Fruit fly (Drosophila melanogaster) whole organism, embryonic: Measurements from ENCODE around the gene Pink1.
A peak's percentile ranks its signal among the peaks of the same experiment; 100 is the strongest.

Experiments
- Asciz ChIP-seq: fragments of 200-800 bp; sonication (Bioruptor generic); optimal IDR thresholded peaks from 2 replicates; lab custom pipeline; 2017; ENCODE audit warnings: missing biosample characterization, mild to moderate bottlenecking, missing genetic modification characterization, missing genetic modification reagents
- Bdp1 ChIP-seq: fragments of 200-800 bp; sonication (Bioruptor generic); optimal IDR thresholded peaks from 3 replicates; lab custom pipeline; 2016; ENCODE audit warnings: missing biosample characterization, missing genetic modification characterization
- CG10209 ChIP-seq: fragments of 200-800 bp; sonication (Bioruptor generic); optimal IDR thresholded peaks from 3 replicates; lab custom pipeline; 2017; ENCODE audit warnings: missing biosample characterization, mild to moderate bottlenecking, missing genetic modification characterization, missing genetic modification reagents
- CG10543 ChIP-seq: fragments of 200-800 bp; sonication (Bioruptor generic); optimal IDR thresholded peaks from 3 replicates; lab custom pipeline; 2017; ENCODE audit warnings: missing biosample characterization, mild to moderate bottlenecking, missing genetic modification characterization, moderate library complexity
- CG11093 ChIP-seq: fragments of 200-800 bp; sonication (Bioruptor generic); IDR thresholded peaks from 3 replicates; pipeline ENCODE4 v1.3.6; 2022; ENCODE audit warnings: missing biosample characterization, missing genetic modification characterization
- CG12155 ChIP-seq: fragments of 200-800 bp; sonication (Bioruptor generic); optimal IDR thresholded peaks from 3 replicates; lab custom pipeline; 2016; ENCODE audit warnings: missing biosample characterization, missing genetic modification characterization
- CG12236 ChIP-seq: fragments of 200-800 bp; sonication (Bioruptor generic); optimal IDR thresholded peaks from 2 replicates; lab custom pipeline; 2016; ENCODE audit warnings: missing biosample characterization, missing genetic modification characterization
- CG12391 ChIP-seq: fragments of 200-800 bp; sonication (Bioruptor generic); optimal IDR thresholded peaks from 3 replicates; lab custom pipeline; 2018; ENCODE audit warnings: missing biosample characterization, mild to moderate bottlenecking, missing genetic modification characterization, moderate library complexity
- CG12744 ChIP-seq: fragments of 200-800 bp; sonication (Bioruptor generic); optimal IDR thresholded peaks from 2 replicates; lab custom pipeline; 2016; ENCODE audit warnings: missing biosample characterization, missing genetic modification characterization
- CG14441 ChIP-seq: fragments of 200-800 bp; sonication (Bioruptor generic); IDR thresholded peaks from 2 replicates; pipeline ENCODE4 v1.3.6; 2022; ENCODE audit warnings: missing biosample characterization, missing genetic modification characterization
- CG14965 ChIP-seq: fragments of 200-800 bp; sonication (Bioruptor generic); optimal IDR thresholded peaks from 2 replicates; lab custom pipeline; 2016; ENCODE audit warnings: missing biosample characterization, missing genetic modification characterization, borderline replicate concordance
- CG1529 ChIP-seq: fragments of 200-800 bp; sonication (Bioruptor generic); optimal IDR thresholded peaks from 3 replicates; lab custom pipeline; 2018; ENCODE audit warnings: missing biosample characterization, missing genetic modification characterization
- CG15601 ChIP-seq: fragments of 200-800 bp; sonication (Bioruptor generic); optimal IDR thresholded peaks from 3 replicates; lab custom pipeline; 2019; ENCODE audit warnings: missing biosample characterization, mild to moderate bottlenecking, missing genetic modification characterization, moderate library complexity
- CG17802 ChIP-seq: fragments of 200-800 bp; sonication (Bioruptor generic); optimal IDR thresholded peaks from 2 replicates; lab custom pipeline; 2018; ENCODE audit warnings: missing biosample characterization, mild to moderate bottlenecking, missing genetic modification characterization, moderate library complexity
- CG31224 ChIP-seq: fragments of 200-800 bp; sonication (Bioruptor generic); IDR thresholded peaks from 2 replicates; pipeline ENCODE4 v1.3.6; 2022; ENCODE audit warnings: missing biosample characterization, missing genetic modification characterization
- CG32767 ChIP-seq: fragments of 200-800 bp; sonication (Bioruptor generic); IDR thresholded peaks from 2 replicates; pipeline ENCODE4 v1.3.6; 2022; ENCODE audit warnings: missing biosample characterization, missing genetic modification characterization
- CG34422 ChIP-seq: fragments of 200-800 bp; sonication (Bioruptor generic); IDR thresholded peaks from 3 replicates; pipeline ENCODE4 v1.3.6; 2022; ENCODE audit warnings: missing biosample characterization, missing genetic modification characterization
- CG9437 ChIP-seq: fragments of 200-800 bp; sonication (Bioruptor generic); optimal IDR thresholded peaks from 2 replicates; lab custom pipeline; 2018; ENCODE audit warnings: missing biosample characterization, mild to moderate bottlenecking, missing genetic modification characterization
- CG9727 ChIP-seq: fragments of 200-800 bp; sonication (Bioruptor generic); optimal IDR thresholded peaks from 3 replicates; lab custom pipeline; 2017; ENCODE audit warnings: missing biosample characterization, mild to moderate bottlenecking, missing genetic modification characterization
- CkIIα-i1 ChIP-seq: fragments of 200-800 bp; sonication (Bioruptor generic); IDR thresholded peaks from 2 replicates; pipeline ENCODE4 v1.3.6; 2022; ENCODE audit warnings: missing biosample characterization, missing genetic modification characterization
- CrebB ChIP-seq: fragments of 200-800 bp; sonication (Bioruptor generic); optimal IDR thresholded peaks from 3 replicates; lab custom pipeline; 2018; ENCODE audit warnings: missing biosample characterization, mild to moderate bottlenecking, missing genetic modification characterization
- Dll ChIP-seq: fragments of 200-800 bp; sonication (Bioruptor generic); IDR thresholded peaks from 4 replicates; pipeline ENCODE4 v1.3.6; 2022; ENCODE audit warnings: missing biosample characterization, missing genetic modification characterization; ENCODE audit not compliant: partially characterized antibody
- Gug ChIP-seq: fragments of 200-800 bp; sonication (Bioruptor generic); IDR thresholded peaks from 4 replicates; pipeline ENCODE4 v1.3.6; 2022; ENCODE audit warnings: missing biosample characterization, missing genetic modification characterization
- Hmx ChIP-seq: fragments of 200-800 bp; sonication (Bioruptor generic); optimal IDR thresholded peaks from 2 replicates; lab custom pipeline; 2016; ENCODE audit warnings: missing biosample characterization, missing genetic modification characterization
- Pdp1 ChIP-seq, 2 experiments: fragments of 200-800 bp; sonication (Bioruptor generic); optimal IDR thresholded peaks; 3 replicates each; lab custom pipeline; 2016; ENCODE audit warnings: missing biosample characterization in 2 of 2, missing genetic modification characterization in 2 of 2, mild to moderate bottlenecking in 1 of 2, moderate library complexity in 1 of 2
- Ptx1 ChIP-seq: fragments of 200-800 bp; sonication (Bioruptor generic); IDR thresholded peaks from 2 replicates; pipeline ENCODE4 v1.3.6; 2022; ENCODE audit warnings: missing biosample characterization, missing genetic modification characterization
- Vsx1 ChIP-seq: fragments of 200-800 bp; sonication (Bioruptor generic); optimal IDR thresholded peaks from 2 replicates; lab custom pipeline; 2017; ENCODE audit warnings: missing biosample characterization, mild to moderate bottlenecking, missing genetic modification characterization, missing genetic modification reagents
- az2 ChIP-seq: fragments of 200-800 bp; sonication (Bioruptor generic); optimal IDR thresholded peaks from 3 replicates; lab custom pipeline; 2016; ENCODE audit warnings: missing biosample characterization, missing genetic modification characterization
- chm ChIP-seq: fragments of 200-800 bp; sonication (Bioruptor generic); IDR thresholded peaks from 2 replicates; pipeline ENCODE4 v1.3.6; 2022; ENCODE audit warnings: missing biosample characterization, missing genetic modification characterization
- crol ChIP-seq: fragments of 200-800 bp; sonication (Bioruptor generic); IDR thresholded peaks from 2 replicates; pipeline ENCODE4 v1.3.6; 2022; ENCODE audit warnings: missing biosample characterization, missing genetic modification characterization
- dan ChIP-seq: fragments of 200-800 bp; sonication (Bioruptor generic); IDR thresholded peaks from 2 replicates; pipeline ENCODE4 v1.3.6; 2022; ENCODE audit warnings: missing biosample characterization, missing genetic modification characterization
- emc ChIP-seq: fragments of 200-800 bp; sonication (Bioruptor generic); optimal IDR thresholded peaks from 2 replicates; lab custom pipeline; 2016; ENCODE audit warnings: missing biosample characterization, missing genetic modification characterization
- ems ChIP-seq: fragments of 200-800 bp; sonication (Bioruptor generic); optimal IDR thresholded peaks from 3 replicates; lab custom pipeline; 2016; ENCODE audit warnings: missing biosample characterization, missing genetic modification characterization
- eve ChIP-seq, 2 experiments: fragments of >200 bp; optimal IDR thresholded peaks; 2 replicates each; lab custom pipeline; 2017; ENCODE audit warnings: missing biosample characterization in 2 of 2, missing genetic modification characterization in 2 of 2
- exex ChIP-seq: fragments of 200-800 bp; sonication (Bioruptor generic); optimal IDR thresholded peaks from 4 replicates; lab custom pipeline; 2018; ENCODE audit warnings: missing biosample characterization, mild to moderate bottlenecking, missing genetic modification characterization, moderate library complexity
- ftz-f1 ChIP-seq: fragments of 200-800 bp; sonication (Bioruptor generic); optimal IDR thresholded peaks from 2 replicates; lab custom pipeline; 2016; ENCODE audit warnings: missing biosample characterization, missing genetic modification characterization
- hkb ChIP-seq, 2 experiments: fragments of 200-800 bp in 1 of 2; fragments of >200 bp in 1 of 2; sonication (Bioruptor generic) in 1 of 2; IDR thresholded peaks in 1 of 2; optimal IDR thresholded peaks in 1 of 2; 2 replicates each; pipeline versions ENCODE4 v1.3.6 to Lab custom; 2017 to 2022; ENCODE audit warnings: missing biosample characterization in 1 of 2, missing genetic modification characterization in 1 of 2
- jigr1 ChIP-seq: fragments of 200-800 bp; sonication (Bioruptor generic); IDR thresholded peaks from 3 replicates; pipeline ENCODE4 v1.3.6; 2022; ENCODE audit warnings: missing biosample characterization, missing genetic modification characterization
- kah ChIP-seq: fragments of 200-800 bp; sonication (Bioruptor generic); optimal IDR thresholded peaks from 2 replicates; lab custom pipeline; 2018; ENCODE audit warnings: missing biosample characterization, mild to moderate bottlenecking, missing genetic modification characterization
- kay ChIP-seq: fragments of 200-800 bp; sonication (Bioruptor generic); optimal IDR thresholded peaks from 2 replicates; lab custom pipeline; 2016; ENCODE audit warnings: missing biosample characterization, missing genetic modification characterization
- kni ChIP-seq: fragments of 200-800 bp; sonication (Bioruptor generic); optimal IDR thresholded peaks from 3 replicates; lab custom pipeline; 2017; ENCODE audit warnings: mild to moderate bottlenecking, missing biosample characterization, missing genetic modification reagents, missing genetic modification characterization
- lab ChIP-seq: fragments of 200-800 bp; sonication (Bioruptor generic); optimal IDR thresholded peaks from 3 replicates; lab custom pipeline; 2017; ENCODE audit warnings: missing biosample characterization, missing genetic modification characterization, mild to moderate bottlenecking, moderate library complexity, missing genetic modification reagents
- mirr ChIP-seq: fragments of 200-800 bp; sonication (Bioruptor generic); optimal IDR thresholded peaks from 3 replicates; lab custom pipeline; 2018; ENCODE audit warnings: missing biosample characterization, mild to moderate bottlenecking, missing genetic modification characterization
- pros ChIP-seq: fragments of 200-800 bp; sonication (Bioruptor generic); optimal IDR thresholded peaks from 3 replicates; lab custom pipeline; 2019; ENCODE audit warnings: missing biosample characterization, mild to moderate bottlenecking, missing genetic modification characterization, moderate library complexity
- salm ChIP-seq: fragments of 200-800 bp; sonication (Bioruptor generic); optimal IDR thresholded peaks from 2 replicates; lab custom pipeline; 2018; ENCODE audit warnings: missing biosample characterization, mild to moderate bottlenecking, missing genetic modification characterization
- sqz ChIP-seq: fragments of 200-800 bp; sonication (Bioruptor generic); optimal IDR thresholded peaks from 3 replicates; lab custom pipeline; 2018; ENCODE audit warnings: missing biosample characterization, mild to moderate bottlenecking, missing genetic modification characterization
- trh ChIP-seq: fragments of 200-800 bp; sonication (Bioruptor generic); optimal IDR thresholded peaks from 2 replicates; lab custom pipeline; 2016; ENCODE audit warnings: missing biosample characterization, missing genetic modification characterization
- tx ChIP-seq: fragments of 200-800 bp; sonication (Bioruptor generic); optimal IDR thresholded peaks from 2 replicates; lab custom pipeline; 2016; ENCODE audit warnings: missing biosample characterization, missing genetic modification characterization
- unc-4 ChIP-seq: fragments of 200-800 bp; sonication (Bioruptor generic); IDR thresholded peaks from 2 replicates; pipeline ENCODE4 v1.3.6; 2022; ENCODE audit warnings: missing biosample characterization, missing genetic modification characterization; ENCODE audit not compliant: partially characterized antibody
- zen2 ChIP-seq: fragments of 200-800 bp; sonication (Bioruptor generic); IDR thresholded peaks from 3 replicates; pipeline ENCODE4 v1.3.6; 2022; ENCODE audit warnings: missing biosample characterization, missing genetic modification characterization; ENCODE audit not compliant: partially characterized antibody

The Pink1 gene

dm6 chrX:6708580-6709199 lies 25.1 kb downstream of the Pink1 start (continued):
- TF ChIP-seq salm (tag; lab: Kevin White, UChicago) (no peak), CG12391 (tag; lab: Kevin White, UChicago) (no peak), CrebB (tag; lab: Kevin White, UChicago) (no peak), kah (GFP tag; lab: Kevin White, UChicago) (no peak), CG31224 (GFP tag; lab: Robert Waterston, UW) (no peak), Bdp1 (no peak), Vsx1 (GFP tag; lab: Kevin White, UChicago) (no peak), pros (GFP tag; lab: Kevin White, UChicago) (no peak), ems (no peak), kay (GFP tag; lab: Kevin White, UChicago) (no peak), trh (GFP tag; lab: Kevin White, UChicago) (no peak), Pdp1 (GFP tag; optimal IDR thresholded peaks at IDR 0.05; lab: Kevin White, UChicago) (peak in 1 of 2 experiments; percentile 15), mirr (peak; percentile 91), Asciz (no peak), ftz-f1 (GFP tag; lab: Kevin White, UChicago) (no peak), CG32767 (GFP tag; lab: Robert Waterston, UW) (no peak), CG9437 (GFP tag; lab: Kevin White, UChicago) (no peak), zen2 (GFP tag; lab: Robert Waterston, UW) (no peak), unc-4 (GFP tag; lab: Robert Waterston, UW) (no peak), CG11093 (GFP tag; lab: Robert Waterston, UW) (no peak), Hmx (GFP tag; lab: Kevin White, UChicago) (no peak), CG12155 (GFP tag; lab: Kevin White, UChicago) (no peak), sqz (GFP tag; lab: Kevin White, UChicago) (peak; percentile 31), CkIIα-i1 (GFP tag; lab: Robert Waterston, UW) (no peak), jigr1 (GFP tag; lab: Robert Waterston, UW) (no peak), exex (tag; lab: Kevin White, UChicago) (peak; percentile 58), CG14441 (peak; percentile 80), Gug (GFP tag; lab: Robert Waterston, UW) (no peak), CG10209 (no peak), CG17802 (tag; lab: Kevin White, UChicago) (no peak), CG34422 (GFP tag; lab: Robert Waterston, UW) (no peak), CG15601 (tag; lab: Kevin White, UChicago) (no peak), hkb (optimal IDR thresholded peaks at IDR 0.05; lab: Kevin White, UChicago) (no peak), hkb (GFP tag; IDR thresholded peaks at IDR 0.05; lab: Robert Waterston, UW) (no peak), dan (GFP tag; lab: Robert Waterston, UW) (no peak), CG12744 (GFP tag; lab: Kevin White, UChicago) (no peak), kni (GFP tag; lab: Kevin White, UChicago) (no peak), Ptx1 (GFP tag; lab: Robert Waterston, UW) (no peak), lab (GFP tag; lab: Kevin White, UChicago) (peak; percentile 32), az2 (GFP tag; lab: Kevin White, UChicago) (no peak), crol (peak; percentile 60), CG1529 (GFP tag; lab: Kevin White, UChicago) (no peak), CG12236 (GFP tag; lab: Kevin White, UChicago) (no peak), CG9727 (GFP tag; lab: Kevin White, UChicago) (no peak), emc (GFP tag; lab: Kevin White, UChicago) (no peak), Dll (no peak), chm (GFP tag; lab: Robert Waterston, UW) (no peak), CG14965 (GFP tag; lab: Kevin White, UChicago) (no peak), eve (GFP tag; optimal IDR thresholded peaks at IDR 0.05; lab: Kevin White, UChicago) (peak in 1 of 2 experiments; percentile 82), tx (GFP tag; lab: Kevin White, UChicago) (no peak), CG10543 (GFP tag; lab: Kevin White, UChicago) (peak; percentile 11)
